Worm (Caenorhabditis elegans) whole organism, L3 larva: ENCODE measurements around the gene ncam-1.

ENCODE experiments used
- R02D3.7 ChIP-seq: fragments of 150-350 bp; optimal IDR thresholded peaks from 2 replicates; lab custom pipeline; 2014; ENCODE audit warnings: missing biosample characterization, missing genetic modification characterization
- ZK546.5 ChIP-seq: sonication (generic microtip); optimal IDR thresholded peaks from 2 replicates; lab custom pipeline; 2017; ENCODE audit warnings: missing biosample characterization, missing genetic modification characterization
- aly-2 ChIP-seq: fragments of 150-350 bp; optimal IDR thresholded peaks from 2 replicates; lab custom pipeline; 2014; ENCODE audit warnings: missing biosample characterization, missing genetic modification characterization
- ama-1 ChIP-seq: fragments of 150-350 bp; optimal IDR thresholded peaks from 2 replicates; lab custom pipeline; 2018
- ceh-16 ChIP-seq: sonication (generic microtip); optimal IDR thresholded peaks from 2 replicates; lab custom pipeline; 2017; ENCODE audit warnings: missing biosample characterization, missing genetic modification characterization
- ceh-82 ChIP-seq: fragments of 150-350 bp; optimal IDR thresholded peaks from 2 replicates; lab custom pipeline; 2014; ENCODE audit warnings: missing biosample characterization, missing genetic modification characterization
- daf-12 ChIP-seq: fragments of 150-350 bp; optimal IDR thresholded peaks from 2 replicates; lab custom pipeline; 2014; ENCODE audit warnings: missing biosample characterization, missing genetic modification reagents, missing genetic modification characterization
- egl-27 ChIP-seq: sonication (generic microtip); optimal IDR thresholded peaks from 4 replicates; lab custom pipeline; 2017; ENCODE audit warnings: missing biosample characterization, missing genetic modification reagents, missing genetic modification characterization
- elt-1 ChIP-seq: fragments of 150-350 bp; optimal IDR thresholded peaks from 2 replicates; lab custom pipeline; 2014; ENCODE audit warnings: missing biosample characterization, missing genetic modification characterization
- elt-2 ChIP-seq: sonication (generic microtip); optimal IDR thresholded peaks from 2 replicates; lab custom pipeline; 2016; ENCODE audit warnings: missing genetic modification reagents, mild to moderate bottlenecking, missing genetic modification characterization, missing compliant biosample characterization
- eor-1 ChIP-seq, 2 experiments: fragments of 150-350 bp; optimal IDR thresholded peaks; 2 replicates each; lab custom pipeline; 2014 to 2018; ENCODE audit warnings: missing biosample characterization in 2 of 2, missing genetic modification characterization in 2 of 2
- fkh-10 ChIP-seq: sonication (generic microtip); optimal IDR thresholded peaks from 2 replicates; lab custom pipeline; 2017; ENCODE audit warnings: missing biosample characterization, missing genetic modification reagents, missing genetic modification characterization
- fos-1 ChIP-seq: fragments of 150-350 bp; optimal IDR thresholded peaks from 2 replicates; lab custom pipeline; 2014; ENCODE audit warnings: missing biosample characterization, missing genetic modification characterization
- hmg-11 ChIP-seq: sonication (generic microtip); optimal IDR thresholded peaks from 2 replicates; lab custom pipeline; 2016; ENCODE audit warnings: missing genetic modification characterization, missing compliant biosample characterization
- jun-1 ChIP-seq: fragments of 150-350 bp; optimal IDR thresholded peaks from 2 replicates; lab custom pipeline; 2014; ENCODE audit warnings: missing biosample characterization, missing genetic modification reagents, missing genetic modification characterization
- lin-15B ChIP-seq: fragments of 150-350 bp; optimal IDR thresholded peaks from 2 replicates; lab custom pipeline; 2014; ENCODE audit warnings: missing biosample characterization, missing genetic modification characterization
- lsy-12 ChIP-seq: sonication (generic microtip); optimal IDR thresholded peaks from 2 replicates; lab custom pipeline; 2016; ENCODE audit warnings: mild to moderate bottlenecking, missing genetic modification characterization, missing compliant biosample characterization
- mml-1 ChIP-seq: fragments of 150-350 bp; sonication (generic microtip); optimal IDR thresholded peaks from 3 replicates; lab custom pipeline; 2014; ENCODE audit warnings: missing biosample characterization, missing genetic modification characterization
- nfya-1 ChIP-seq: sonication (generic microtip); optimal IDR thresholded peaks from 2 replicates; lab custom pipeline; 2017; ENCODE audit warnings: missing genetic modification characterization, mild to moderate bottlenecking, missing compliant biosample characterization, antibody characterized with exemption, moderate library complexity; ENCODE audit not compliant: insufficient read depth
- nhr-12 ChIP-seq: fragments of 150-350 bp; optimal IDR thresholded peaks from 2 replicates; lab custom pipeline; 2014; ENCODE audit warnings: missing biosample characterization, missing genetic modification characterization
- nhr-25 ChIP-seq: sonication (generic microtip); optimal IDR thresholded peaks from 2 replicates; lab custom pipeline; 2017; ENCODE audit warnings: missing biosample characterization, missing genetic modification characterization
- nhr-28 ChIP-seq: fragments of 150-350 bp; optimal IDR thresholded peaks from 2 replicates; lab custom pipeline; 2014; ENCODE audit warnings: missing biosample characterization, missing genetic modification characterization
- nhr-43 ChIP-seq: sonication (generic microtip); optimal IDR thresholded peaks from 2 replicates; lab custom pipeline; 2016; ENCODE audit warnings: mild to moderate bottlenecking, missing genetic modification characterization, missing compliant biosample characterization; ENCODE audit not compliant: poor library complexity, severe bottlenecking
- nhr-76 ChIP-seq: fragments of 150-350 bp; sonication (generic microtip); optimal IDR thresholded peaks from 5 replicates; lab custom pipeline; 2014; ENCODE audit warnings: missing biosample characterization, missing genetic modification characterization
- pha-4 ChIP-seq: fragments of 150-350 bp; optimal IDR thresholded peaks from 2 replicates; lab custom pipeline; 2014; ENCODE audit warnings: missing biosample characterization, missing genetic modification reagents, missing genetic modification characterization
- pqm-1 ChIP-seq: fragments of 150-350 bp; optimal IDR thresholded peaks from 2 replicates; lab custom pipeline; 2017; ENCODE audit warnings: missing biosample characterization, missing genetic modification characterization, inconsistent platforms
- sea-2 ChIP-seq: fragments of 150-350 bp; sonication (generic microtip); optimal IDR thresholded peaks from 4 replicates; lab custom pipeline; 2014; ENCODE audit warnings: missing biosample characterization, missing genetic modification reagents, missing genetic modification characterization
- skn-1 ChIP-seq: fragments of 150-350 bp; optimal IDR thresholded peaks from 2 replicates; lab custom pipeline; 2014; ENCODE audit warnings: missing biosample characterization, missing genetic modification characterization
- snpc-4 ChIP-seq: fragments of 150-350 bp; optimal IDR thresholded peaks from 2 replicates; lab custom pipeline; 2014; ENCODE audit warnings: missing biosample characterization, missing genetic modification characterization
- tbx-2 ChIP-seq: sonication (generic microtip); optimal IDR thresholded peaks from 2 replicates; lab custom pipeline; 2016; ENCODE audit warnings: mild to moderate bottlenecking, missing genetic modification characterization, missing compliant biosample characterization
- unc-39 ChIP-seq: sonication (generic microtip); optimal IDR thresholded peaks from 4 replicates; lab custom pipeline; 2017; ENCODE audit warnings: missing biosample characterization, missing genetic modification characterization
- zag-1 ChIP-seq: fragments of 150-350 bp; optimal IDR thresholded peaks from 2 replicates; lab custom pipeline; 2014; ENCODE audit warnings: missing biosample characterization, missing genetic modification characterization
- ztf-11 ChIP-seq: fragments of 150-350 bp; optimal IDR thresholded peaks from 2 replicates; lab custom pipeline; 2014; ENCODE audit warnings: missing biosample characterization, missing genetic modification characterization
- ztf-4 ChIP-seq: fragments of 150-350 bp; optimal IDR thresholded peaks from 2 replicates; lab custom pipeline; 2014; ENCODE audit warnings: missing biosample characterization, missing genetic modification characterization

Gene ncam-1

ce11 chrX:691613-692012, at the start of gene ncam-1:
TSS of gene ncam-1 (plus strand) at chrX:691913.
- no peak for TF ChIP-seq eor-1 (tag; optimal IDR thresholded peaks at IDR 0.05; lab: Kevin White, UChicago)
- TF ChIP-seq egl-27 (tag; lab: Kevin White, UChicago) = no peak
- TF ChIP-seq, all 47 proteins: peak for 0

ce11 chrX:642817-643216, 48.9 kb upstream of the ncam-1 start:
- TF ChIP-seq elt-2 (tag; lab: Kevin White, UChicago) (peak; percentile 50), pha-4 (tag; lab: Kevin White, UChicago) (no peak)

- TF ChIP-seq skn-1 (tag; lab: Kevin White, UChicago) (no peak), elt-2 (tag; lab: Kevin White, UChicago) (peak; percentile 90), pqm-1 (tag; lab: Kevin White, UChicago) (peak; percentile 58)
These were observed 46.1 kb upstream of the ncam-1 start for ce11 chrX:645589-645988.

ce11 chrX:646493-646892, 45.2 kb upstream of the ncam-1 start:
- TF ChIP-seq mml-1 (tag; lab: Kevin White, UChicago) (no peak), snpc-4 (tag; lab: Kevin White, UChicago) (no peak), elt-1 (no peak), pqm-1 (tag; lab: Kevin White, UChicago) (peak; percentile 65), ztf-11 (tag; lab: Kevin White, UChicago) (no peak), R02D3.7 (tag; lab: Kevin White, UChicago) (no peak), daf-12 (tag; lab: Kevin White, UChicago) (no peak), egl-27 (tag; lab: Kevin White, UChicago) (no peak), unc-39 (tag; lab: Kevin White, UChicago) (no peak), fkh-10 (GFP tag; lab: Kevin White, UChicago) (no peak), zag-1 (no peak), nhr-76 (tag; lab: Kevin White, UChicago) (no peak), tbx-2 (no peak), pha-4 (tag; lab: Kevin White, UChicago) (peak; percentile 8), elt-2 (tag; lab: Kevin White, UChicago) (peak; percentile 80), nhr-28 (no peak), fos-1 (tag; lab: Kevin White, UChicago) (no peak), hmg-11 (tag; lab: Kevin White, UChicago) (no peak)

- TF ChIP-seq elt-2 (tag; lab: Kevin White, UChicago) (peak; percentile 74), pqm-1 (tag; lab: Kevin White, UChicago) (peak; percentile 12), pha-4 (tag; lab: Kevin White, UChicago) (peak; percentile 85), tbx-2 (no peak), sea-2 (no peak), jun-1 (tag; lab: Kevin White, UChicago) (no peak)
These were observed 40.1 kb upstream of the ncam-1 start for ce11 chrX:651616-652015.

ce11 chrX:654804-655203, 36.9 kb upstream of the ncam-1 start, which contains the start of gene ifc-2:
TSS of gene ifc-2 (minus strand) at chrX:654904.
- no peak for TF ChIP-seq aly-2 (tag; lab: Kevin White, UChicago)
- no peak for TF ChIP-seq lin-15B (tag; lab: Kevin White, UChicago)
- TF ChIP-seq nhr-76 (tag; lab: Kevin White, UChicago) = no peak
- TF ChIP-seq hmg-11 (tag; lab: Kevin White, UChicago) = no peak
- TF ChIP-seq jun-1 (tag; lab: Kevin White, UChicago) = no peak
- no peak for TF ChIP-seq nhr-25 (tag; lab: Kevin White, UChicago)
- no peak for TF ChIP-seq nhr-43
- no peak for TF ChIP-seq ZK546.5 (tag; lab: Kevin White, UChicago)
- no peak for TF ChIP-seq fos-1 (tag; lab: Kevin White, UChicago)
- TF ChIP-seq nhr-12 (tag; lab: Kevin White, UChicago) = no peak
- no peak for TF ChIP-seq lsy-12 (tag; lab: Kevin White, UChicago)
- TF ChIP-seq elt-2 (tag; lab: Kevin White, UChicago) = no peak

- TF ChIP-seq ama-1 (no peak), R02D3.7 (tag; lab: Kevin White, UChicago) (no peak), nfya-1 (tag; lab: Kevin White, UChicago) (no peak), snpc-4 (tag; lab: Kevin White, UChicago) (no peak), eor-1 (tag; optimal IDR thresholded peaks at IDR 0.05; lab: Kevin White, UChicago) (no peak), ztf-4 (tag; lab: Kevin White, UChicago) (no peak), ceh-82 (tag; lab: Kevin White, UChicago) (no peak), ceh-16 (tag; lab: Kevin White, UChicago) (no peak), nhr-28 (no peak), aly-2 (tag; lab: Kevin White, UChicago) (no peak)
These were observed 35.8 kb upstream of the ncam-1 start, which contains the start of gene lpr-7 for ce11 chrX:655884-656283. TSS of gene lpr-7 (plus strand) at chrX:656184.
